Worm (Caenorhabditis elegans) whole organism, early embryonic: Measurements from ENCODE around the gene ZC239.6.

Experiments
- B0310.2 ChIP-seq: sonication (generic microtip); optimal IDR thresholded peaks from 2 replicates; lab custom pipeline; 2016; ENCODE audit warnings: mild to moderate bottlenecking, missing genetic modification characterization, missing compliant biosample characterization
- F13C5.2 ChIP-seq: sonication (generic microtip); optimal IDR thresholded peaks from 2 replicates; lab custom pipeline; 2017; ENCODE audit warnings: mild to moderate bottlenecking, missing genetic modification characterization, inconsistent platforms, missing compliant biosample characterization
- aly-1 ChIP-seq: sonication (generic microtip); optimal IDR thresholded peaks from 2 replicates; lab custom pipeline; 2016; ENCODE audit warnings: missing genetic modification characterization, missing compliant biosample characterization
- ama-1 ChIP-seq: fragments of 150-350 bp; optimal IDR thresholded peaks from 2 replicates; lab custom pipeline; 2014
- ceh-13 ChIP-seq: fragments of 200-800 bp; sonication (Bioruptor generic); optimal IDR thresholded peaks from 2 replicates; lab custom pipeline; 2018; ENCODE audit warnings: mild to moderate bottlenecking, missing genetic modification characterization, missing compliant biosample characterization
- ceh-36 ChIP-seq: sonication (generic microtip); optimal IDR thresholded peaks from 2 replicates; lab custom pipeline; 2016; ENCODE audit warnings: missing genetic modification characterization, inconsistent platforms, missing compliant biosample characterization
- ets-7 ChIP-seq: sonication (generic microtip); optimal IDR thresholded peaks from 2 replicates; lab custom pipeline; 2016; ENCODE audit warnings: missing genotype, missing genetic modification characterization, missing compliant biosample characterization
- flt-1 ChIP-seq: fragments of 200-800 bp; sonication (Bioruptor generic); IDR thresholded peaks from 2 replicates; pipeline ENCODE4 v1.3.6; 2022; ENCODE audit warnings: missing genetic modification characterization, missing compliant biosample characterization
- hmbx-1 ChIP-seq: sonication (generic microtip); optimal IDR thresholded peaks from 2 replicates; lab custom pipeline; 2016; ENCODE audit warnings: mild to moderate bottlenecking, missing genetic modification characterization, missing compliant biosample characterization
- hmg-4 ChIP-seq: fragments of 200-800 bp; sonication (Bioruptor generic); optimal IDR thresholded peaks from 2 replicates; lab custom pipeline; 2018; ENCODE audit warnings: mild to moderate bottlenecking, missing genetic modification characterization, missing compliant biosample characterization
- hnd-1 ChIP-seq: sonication (generic microtip); optimal IDR thresholded peaks from 2 replicates; lab custom pipeline; 2016; ENCODE audit warnings: missing genetic modification characterization, missing compliant biosample characterization
- pes-1 ChIP-seq: fragments of 200-800 bp; sonication (Bioruptor generic); IDR thresholded peaks from 2 replicates; pipeline ENCODE4 v1.3.6; 2022; ENCODE audit warnings: missing genetic modification reagents, missing genetic modification characterization, missing compliant biosample characterization
- scrt-1 ChIP-seq: fragments of 200-800 bp; sonication (Bioruptor generic); IDR thresholded peaks from 2 replicates; pipeline ENCODE4 v1.3.6; 2022; ENCODE audit warnings: missing genetic modification characterization, missing compliant biosample characterization
- sea-1 ChIP-seq: fragments of 200-800 bp; sonication (Bioruptor generic); conservative IDR thresholded peaks from 2 replicates; pipeline ENCODE4 v1.3.6; 2022; ENCODE audit warnings: missing genetic modification characterization, missing compliant biosample characterization
- tbx-11 ChIP-seq: fragments of 200-800 bp; sonication (Bioruptor generic); IDR thresholded peaks from 2 replicates; pipeline ENCODE4 v1.3.6; 2022; ENCODE audit warnings: missing genetic modification characterization, missing compliant biosample characterization
- tbx-37 ChIP-seq: fragments of 200-800 bp; sonication (Bioruptor generic); conservative IDR thresholded peaks from 2 replicates; pipeline ENCODE4 v1.3.6; 2022; ENCODE audit warnings: missing genetic modification reagents, missing genetic modification characterization, missing compliant biosample characterization
- tra-4 ChIP-seq: sonication (generic microtip); optimal IDR thresholded peaks from 2 replicates; lab custom pipeline; 2017; ENCODE audit warnings: missing genetic modification characterization, missing compliant biosample characterization

ZC239.6 gene

ce11 chrII:3244070-3244469 is 34.6 kb downstream of the ZC239.6 start, which contains the start of gene C17F4.12:
Gene C17F4.12 (minus strand): TSS chrII:3244170.
- TF ChIP-seq hmg-4 (GFP tag; lab: Kevin White, UChicago) (no peak), tbx-11 (GFP tag; lab: Robert Waterston, UW) (no peak), flt-1 (GFP tag; lab: Robert Waterston, UW) (no peak), ama-1 (lab: Kevin White, UChicago) (no peak), scrt-1 (GFP tag; lab: Robert Waterston, UW) (no peak)

ce11 chrII:3244758-3245157 is 35.3 kb downstream of the ZC239.6 start:
- TF ChIP-seq ets-7 (tag; lab: Kevin White, UChicago) (no peak), sea-1 (GFP tag; lab: Robert Waterston, UW) (no peak), tra-4 (tag; lab: Kevin White, UChicago) (no peak), pes-1 (no peak), tbx-37 (GFP tag; lab: Robert Waterston, UW) (no peak), F13C5.2 (no peak), scrt-1 (GFP tag; lab: Robert Waterston, UW) (no peak), B0310.2 (tag; lab: Kevin White, UChicago) (no peak), ama-1 (lab: Kevin White, UChicago) (no peak), hmbx-1 (tag; lab: Kevin White, UChicago) (no peak), aly-1 (no peak), ceh-13 (GFP tag; lab: Kevin White, UChicago) (no peak)

- no peak for TF ChIP-seq aly-1
- TF ChIP-seq tbx-37 (GFP tag; lab: Robert Waterston, UW): no peak
Measured at ce11 chrII:3245836-3246235, 36.4 kb downstream of the ZC239.6 start, which contains the start of gene C17F4.7. Gene C17F4.7 (minus strand): TSS chrII:3246015.

- TF ChIP-seq flt-1 (GFP tag; lab: Robert Waterston, UW): no peak
- no peak for TF ChIP-seq ama-1 (lab: Kevin White, UChicago)
- TF ChIP-seq tra-4 (tag; lab: Kevin White, UChicago): no peak
Measured at ce11 chrII:3247556-3247955, 38.1 kb downstream of the ZC239.6 start.

- TF ChIP-seq flt-1 (GFP tag; lab: Robert Waterston, UW): no peak
- no peak for TF ChIP-seq F13C5.2
- TF ChIP-seq aly-1: no peak
- TF ChIP-seq hmbx-1 (tag; lab: Kevin White, UChicago): no peak
- TF ChIP-seq tbx-37 (GFP tag; lab: Robert Waterston, UW): no peak
- no peak for TF ChIP-seq scrt-1 (GFP tag; lab: Robert Waterston, UW)
- TF ChIP-seq ama-1 (lab: Kevin White, UChicago): no peak
- TF ChIP-seq hnd-1 (tag; lab: Kevin White, UChicago): no peak
- TF ChIP-seq pes-1: no peak
- TF ChIP-seq ceh-13 (GFP tag; lab: Kevin White, UChicago): no peak
- no peak for TF ChIP-seq hmg-4 (GFP tag; lab: Kevin White, UChicago)
- no peak for TF ChIP-seq tra-4 (tag; lab: Kevin White, UChicago)
- no peak for TF ChIP-seq sea-1 (GFP tag; lab: Robert Waterston, UW)
- no peak for TF ChIP-seq ets-7 (tag; lab: Kevin White, UChicago)
- no peak for TF ChIP-seq B0310.2 (tag; lab: Kevin White, UChicago)
- no peak for TF ChIP-seq tbx-11 (GFP tag; lab: Robert Waterston, UW)
- TF ChIP-seq ceh-36 (tag; lab: Kevin White, UChicago): no peak
Measured at ce11 chrII:3248043-3248718, 38.8 kb downstream of the ZC239.6 start, which contains the start of the genes fbxc-50 and C17F4.2. Gene fbxc-50 (minus strand): TSS chrII:3248123. Gene C17F4.2 (plus strand): TSS chrII:3248668.

- TF ChIP-seq hnd-1 (tag; lab: Kevin White, UChicago): no peak
- no peak for TF ChIP-seq tra-4 (tag; lab: Kevin White, UChicago)
- TF ChIP-seq sea-1 (GFP tag; lab: Robert Waterston, UW): no peak
- TF ChIP-seq ets-7 (tag; lab: Kevin White, UChicago): no peak
- TF ChIP-seq tbx-11 (GFP tag; lab: Robert Waterston, UW): no peak
- no peak for TF ChIP-seq tbx-37 (GFP tag; lab: Robert Waterston, UW)
- TF ChIP-seq pes-1: no peak
- TF ChIP-seq ama-1 (lab: Kevin White, UChicago): no peak
- no peak for TF ChIP-seq hmg-4 (GFP tag; lab: Kevin White, UChicago)
- TF ChIP-seq hmbx-1 (tag; lab: Kevin White, UChicago): no peak
- TF ChIP-seq ceh-13 (GFP tag; lab: Kevin White, UChicago): no peak
- no peak for TF ChIP-seq ceh-36 (tag; lab: Kevin White, UChicago)
- no peak for TF ChIP-seq F13C5.2
- no peak for TF ChIP-seq flt-1 (GFP tag; lab: Robert Waterston, UW)
- no peak for TF ChIP-seq scrt-1 (GFP tag; lab: Robert Waterston, UW)
- no peak for TF ChIP-seq aly-1
- no peak for TF ChIP-seq B0310.2 (tag; lab: Kevin White, UChicago)
Measured at ce11 chrII:3249406-3249805, 40.0 kb downstream of the ZC239.6 start, which contains the start of gene clec-124. Gene clec-124 (plus strand): TSS chrII:3249706.

- TF ChIP-seq pes-1 (no peak), hnd-1 (tag; lab: Kevin White, UChicago) (no peak), hmg-4 (GFP tag; lab: Kevin White, UChicago) (no peak), flt-1 (GFP tag; lab: Robert Waterston, UW) (no peak), ceh-36 (tag; lab: Kevin White, UChicago) (no peak), hmbx-1 (tag; lab: Kevin White, UChicago) (no peak), aly-1 (no peak), B0310.2 (tag; lab: Kevin White, UChicago) (no peak), sea-1 (GFP tag; lab: Robert Waterston, UW) (no peak), F13C5.2 (no peak), ama-1 (lab: Kevin White, UChicago) (no peak)
Measured at ce11 chrII:3250195-3250594, 40.8 kb downstream of the ZC239.6 start.
